Worm (Caenorhabditis elegans): ENCODE results near the gene F44D12.19.

DNA sequence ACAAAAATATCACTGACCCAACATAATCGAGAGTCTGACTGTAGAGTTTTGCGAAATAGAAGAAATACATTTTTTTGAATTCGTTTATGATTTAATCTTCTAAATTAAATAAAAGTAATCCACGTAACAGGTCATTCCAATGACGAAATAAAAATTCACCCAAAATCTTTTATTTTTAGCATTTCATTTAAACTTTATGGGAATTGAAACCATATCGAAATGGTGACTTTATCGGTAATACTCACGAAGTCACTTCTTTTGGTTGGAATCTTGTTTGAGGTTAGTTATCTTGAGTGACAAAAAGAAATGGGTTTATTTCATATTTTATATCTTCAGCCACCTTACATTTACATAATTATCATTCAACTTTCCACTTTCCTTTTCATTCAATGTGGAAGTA lies 48.8 kb upstream of the F44D12.19 start, which contains the start of the genes C47E12.12 and C47E12.10:
- TF ChIP-seq ztf-11 (tag; optimal IDR thresholded peaks at IDR 0.05), result no peak
- no peak for TF ChIP-seq lin-13 (GFP tag; optimal IDR thresholded peaks at IDR 0.05)
- TF ChIP-seq ceh-82 (tag; optimal IDR thresholded peaks at IDR 0.05), result no peak
- TF ChIP-seq ztf-4 (tag; optimal IDR thresholded peaks at IDR 0.05), result no peak
- no peak for TF ChIP-seq egl-27 (tag; optimal IDR thresholded peaks at IDR 0.05)
- no peak for TF ChIP-seq nhr-6 (tag; optimal IDR thresholded peaks at IDR 0.05)
- no peak for TF ChIP-seq nhr-10 (tag; optimal IDR thresholded peaks at IDR 0.05)
- TF ChIP-seq lsy-2 (tag; optimal IDR thresholded peaks at IDR 0.05), result no peak
- no peak for TF ChIP-seq unc-62 (GFP tag; optimal IDR thresholded peaks at IDR 0.05)

Data from whole organism, L2 larva.